Worm (Caenorhabditis elegans) whole organism, young adult: ENCODE data around the gene W09C2.9.

Experiments used
- C17E4.6 ChIP-seq: fragments of 200-800 bp; sonication (Bioruptor generic); IDR thresholded peaks from 2 replicates; pipeline ENCODE4 v1.3.6; 2022; ENCODE audit warnings: missing genetic modification reagents, missing genetic modification characterization, missing compliant biosample characterization
- F39B2.1 ChIP-seq: fragments of 200-800 bp; sonication (Bioruptor generic); IDR thresholded peaks from 2 replicates; pipeline ENCODE4 v1.3.6; 2022; ENCODE audit warnings: missing genetic modification reagents, missing genetic modification characterization, missing compliant biosample characterization
- K11D2.4 ChIP-seq: fragments of 200-800 bp; sonication (Bioruptor generic); IDR thresholded peaks from 2 replicates; pipeline ENCODE4 v1.3.6; 2022; ENCODE audit warnings: missing genetic modification reagents, missing genetic modification characterization, missing compliant biosample characterization
- efl-1 ChIP-seq: fragments of 150-350 bp; optimal IDR thresholded peaks from 2 replicates; lab custom pipeline; 2014; ENCODE audit warnings: missing biosample characterization, missing genetic modification reagents, missing genetic modification characterization
- egl-18 ChIP-seq: fragments of 200-800 bp; sonication (Bioruptor generic); IDR thresholded peaks from 2 replicates; pipeline ENCODE4 v1.3.6; 2022; ENCODE audit warnings: missing genetic modification reagents, missing genetic modification characterization, missing compliant biosample characterization
- hsf-1 ChIP-seq: fragments of 200-800 bp; sonication (Bioruptor generic); IDR thresholded peaks from 2 replicates; pipeline ENCODE4 v1.3.6; 2022; ENCODE audit warnings: missing genetic modification reagents, missing genetic modification characterization, missing compliant biosample characterization
- lag-1 ChIP-seq: fragments of 200-800 bp; sonication (Bioruptor generic); IDR thresholded peaks from 2 replicates; pipeline ENCODE4 v1.3.6; 2022; ENCODE audit warnings: missing genetic modification reagents, missing genetic modification characterization, missing compliant biosample characterization
- madf-6 ChIP-seq: fragments of 200-800 bp; sonication (Bioruptor generic); IDR thresholded peaks from 2 replicates; pipeline ENCODE4 v1.3.6; 2022; ENCODE audit warnings: missing genetic modification reagents, missing genetic modification characterization, missing compliant biosample characterization
- nfya-1 ChIP-seq: sonication (generic microtip); optimal IDR thresholded peaks from 2 replicates; lab custom pipeline; 2017; ENCODE audit warnings: antibody characterized with exemption, missing compliant biosample characterization, missing genetic modification characterization, borderline replicate concordance; ENCODE audit not compliant: insufficient read depth
- pha-4 ChIP-seq: fragments of 150-350 bp; sonication (generic microtip); optimal IDR thresholded peaks from 2 replicates; lab custom pipeline; 2014; ENCODE audit warnings: missing biosample characterization, missing genetic modification reagents, missing genetic modification characterization
- unc-130 ChIP-seq: sonication (generic microtip); optimal IDR thresholded peaks from 2 replicates; lab custom pipeline; 2016; ENCODE audit warnings: missing genetic modification reagents, missing genetic modification characterization, missing compliant biosample characterization
- xnd-1 ChIP-seq: sonication (generic microtip); optimal IDR thresholded peaks from 2 replicates; lab custom pipeline; 2016; ENCODE audit warnings: missing genotype, missing genetic modification reagents, missing genetic modification characterization, missing compliant biosample characterization
- ztf-22 ChIP-seq: fragments of 200-800 bp; sonication (Bioruptor generic); optimal IDR thresholded peaks from 2 replicates; lab custom pipeline; 2018; ENCODE audit warnings: mild to moderate bottlenecking, missing genetic modification characterization, moderate library complexity, missing compliant biosample characterization

ce11 chrIV:9641925-9642324 is 18.8 kb upstream of the W09C2.9 start, which contains the start of gene del-2:
- no peak for TF ChIP-seq hsf-1 (GFP tag; lab: Robert Waterston, UW)
- TF ChIP-seq ztf-22 (GFP tag; lab: Kevin White, UChicago): no peak
- TF ChIP-seq lag-1: no peak
- no peak for TF ChIP-seq xnd-1 (tag; lab: Kevin White, UChicago)
- TF ChIP-seq egl-18 (GFP tag; lab: Robert Waterston, UW): no peak
- TF ChIP-seq efl-1 (GFP tag; lab: Kevin White, UChicago): no peak
- no peak for TF ChIP-seq K11D2.4 (GFP tag; lab: Robert Waterston, UW)
- TF ChIP-seq F39B2.1 (GFP tag; lab: Robert Waterston, UW): no peak
- no peak for TF ChIP-seq C17E4.6
- no peak for TF ChIP-seq pha-4
- TF ChIP-seq madf-6 (GFP tag; lab: Robert Waterston, UW): no peak
- no peak for TF ChIP-seq unc-130 (GFP tag; lab: Kevin White, UChicago)
- no peak for TF ChIP-seq nfya-1 (tag; lab: Kevin White, UChicago)
